Worm (Caenorhabditis elegans) whole organism, young adult: ENCODE data around the gene F22B7.9.

Source experiments
- B0019.2 ChIP-seq: fragments of 200-800 bp; sonication (Bioruptor generic); conservative IDR thresholded peaks from 2 replicates; pipeline ENCODE4 v1.3.6; 2022; ENCODE audit warnings: missing genetic modification reagents, missing genetic modification characterization, missing compliant biosample characterization
- B0261.1 ChIP-seq: sonication (generic microtip); optimal IDR thresholded peaks from 2 replicates; lab custom pipeline; 2016; ENCODE audit warnings: mild to moderate bottlenecking, missing genetic modification characterization, moderate library complexity, missing compliant biosample characterization
- B0336.3 ChIP-seq: fragments of 200-800 bp; sonication (Bioruptor generic); IDR thresholded peaks from 2 replicates; pipeline ENCODE4 v1.3.6; 2022; ENCODE audit warnings: missing genetic modification characterization, missing compliant biosample characterization
- C06A6.2 ChIP-seq: fragments of 200-800 bp; sonication (Bioruptor generic); conservative IDR thresholded peaks from 2 replicates; pipeline ENCODE4 v1.3.6; 2022; ENCODE audit warnings: missing genetic modification characterization, missing compliant biosample characterization
- C17E4.6 ChIP-seq: fragments of 200-800 bp; sonication (Bioruptor generic); IDR thresholded peaks from 2 replicates; pipeline ENCODE4 v1.3.6; 2022; ENCODE audit warnings: missing genetic modification reagents, missing genetic modification characterization, missing compliant biosample characterization
- F23B12.7 ChIP-seq: sonication (generic microtip); optimal IDR thresholded peaks from 2 replicates; lab custom pipeline; 2017; ENCODE audit warnings: missing genetic modification characterization, mild to moderate bottlenecking, missing compliant biosample characterization, antibody characterized with exemption, moderate library complexity; ENCODE audit not compliant: insufficient read depth
- F33H1.4 ChIP-seq: fragments of 200-800 bp; sonication (Bioruptor generic); IDR thresholded peaks from 2 replicates; pipeline ENCODE4 v1.3.6; 2022; ENCODE audit warnings: missing genetic modification reagents, missing genetic modification characterization, missing compliant biosample characterization
- K11D2.4 ChIP-seq: fragments of 200-800 bp; sonication (Bioruptor generic); IDR thresholded peaks from 2 replicates; pipeline ENCODE4 v1.3.6; 2022; ENCODE audit warnings: missing genetic modification reagents, missing genetic modification characterization, missing compliant biosample characterization
- Y53F4B.3 ChIP-seq: fragments of 200-800 bp; sonication (Bioruptor generic); IDR thresholded peaks from 2 replicates; pipeline ENCODE4 v1.3.6; 2022; ENCODE audit warnings: missing genetic modification reagents, missing genetic modification characterization, missing compliant biosample characterization
- Y53G8AR.9 ChIP-seq: fragments of 200-800 bp; sonication (Bioruptor generic); conservative IDR thresholded peaks from 2 replicates; pipeline ENCODE4 v1.3.6; 2022; ENCODE audit warnings: missing genetic modification reagents, missing genetic modification characterization, missing compliant biosample characterization
- Y56A3A.18 ChIP-seq: fragments of 200-800 bp; sonication (Bioruptor generic); IDR thresholded peaks from 2 replicates; pipeline ENCODE4 v1.3.6; 2022; ENCODE audit warnings: missing genetic modification reagents, missing genetic modification characterization, missing compliant biosample characterization
- Y95B8A.8 ChIP-seq: fragments of 200-800 bp; sonication (Bioruptor generic); IDR thresholded peaks from 2 replicates; pipeline ENCODE4 v1.3.6; 2022; ENCODE audit warnings: missing genetic modification reagents, missing genetic modification characterization, missing compliant biosample characterization
- ama-1 ChIP-seq, 3 experiments: fragments of 150-350 bp in 1 of 3; sonication (generic microtip) in 2 of 3; optimal IDR thresholded peaks; 2 replicates each; lab custom pipeline; 2014 to 2018; ENCODE audit warnings: missing biosample characterization in 2 of 3, missing genetic modification characterization in 2 of 3, missing genetic modification reagents in 2 of 3
- aptf-3 ChIP-seq: fragments of 200-800 bp; sonication (Bioruptor generic); IDR thresholded peaks from 2 replicates; pipeline ENCODE4 v1.3.6; 2022; ENCODE audit warnings: missing genetic modification characterization, missing compliant biosample characterization
- attf-3 ChIP-seq: fragments of 200-800 bp; sonication (Bioruptor generic); conservative IDR thresholded peaks from 2 replicates; pipeline ENCODE4 v1.3.6; 2022; ENCODE audit warnings: missing genetic modification reagents, missing genetic modification characterization, missing compliant biosample characterization
- bed-2 ChIP-seq: fragments of 200-800 bp; sonication (Bioruptor generic); IDR thresholded peaks from 2 replicates; pipeline ENCODE4 v1.3.6; 2022; ENCODE audit warnings: missing genetic modification reagents, missing genetic modification characterization, missing compliant biosample characterization
- ceh-100 ChIP-seq: fragments of 200-800 bp; sonication (Bioruptor generic); IDR thresholded peaks from 2 replicates; pipeline ENCODE4 v1.3.6; 2022; ENCODE audit warnings: missing genetic modification reagents, missing genetic modification characterization, missing compliant biosample characterization
- die-1 ChIP-seq: sonication (generic microtip); optimal IDR thresholded peaks from 2 replicates; lab custom pipeline; 2016; ENCODE audit warnings: missing genotype, mild to moderate bottlenecking, missing genetic modification characterization, missing compliant biosample characterization
- efl-1 ChIP-seq: fragments of 150-350 bp; optimal IDR thresholded peaks from 2 replicates; lab custom pipeline; 2014; ENCODE audit warnings: missing biosample characterization, missing genetic modification reagents, missing genetic modification characterization
- egl-18 ChIP-seq: fragments of 200-800 bp; sonication (Bioruptor generic); IDR thresholded peaks from 2 replicates; pipeline ENCODE4 v1.3.6; 2022; ENCODE audit warnings: missing genetic modification reagents, missing genetic modification characterization, missing compliant biosample characterization
- egl-44 ChIP-seq: fragments of 200-800 bp; sonication (Bioruptor generic); IDR thresholded peaks from 2 replicates; pipeline ENCODE4 v1.3.6; 2022; ENCODE audit warnings: missing genetic modification reagents, missing genetic modification characterization, missing compliant biosample characterization
- egrh-3 ChIP-seq: fragments of 200-800 bp; sonication (Bioruptor generic); IDR thresholded peaks from 2 replicates; pipeline ENCODE4 v1.3.6; 2022; ENCODE audit warnings: missing genetic modification reagents, missing genetic modification characterization, missing compliant biosample characterization
- ekl-4 ChIP-seq: fragments of 200-800 bp; sonication (Bioruptor generic); IDR thresholded peaks from 2 replicates; pipeline ENCODE4 v1.3.6; 2022; ENCODE audit warnings: missing genetic modification reagents, missing genetic modification characterization, missing compliant biosample characterization
- him-1 ChIP-seq: sonication (generic microtip); optimal IDR thresholded peaks from 2 replicates; lab custom pipeline; 2016; ENCODE audit warnings: missing genotype, missing genetic modification reagents, missing genetic modification characterization, missing compliant biosample characterization
- hsf-1 ChIP-seq: fragments of 200-800 bp; sonication (Bioruptor generic); IDR thresholded peaks from 2 replicates; pipeline ENCODE4 v1.3.6; 2022; ENCODE audit warnings: missing genetic modification reagents, missing genetic modification characterization, missing compliant biosample characterization
- let-607 ChIP-seq, 2 experiments: fragments of 200-800 bp in 1 of 2; sonication (Bioruptor generic) in 1 of 2; sonication (generic microtip) in 1 of 2; optimal IDR thresholded peaks; 2 replicates each; lab custom pipeline; 2016 to 2018; ENCODE audit warnings: mild to moderate bottlenecking in 2 of 2, missing compliant biosample characterization in 2 of 2, missing genetic modification characterization in 2 of 2, moderate library complexity in 2 of 2, missing genotype in 1 of 2
- lin-40 ChIP-seq: sonication (generic microtip); optimal IDR thresholded peaks from 2 replicates; lab custom pipeline; 2016; ENCODE audit warnings: missing genetic modification characterization, mild to moderate bottlenecking, missing compliant biosample characterization, missing genotype, missing genetic modification reagents
- lsl-1 ChIP-seq: fragments of 200-800 bp; sonication (Bioruptor generic); optimal IDR thresholded peaks from 2 replicates; lab custom pipeline; 2018; ENCODE audit warnings: mild to moderate bottlenecking, missing genetic modification characterization, moderate library complexity, missing compliant biosample characterization
- lsy-27 ChIP-seq: sonication (generic microtip); optimal IDR thresholded peaks from 2 replicates; lab custom pipeline; 2017; ENCODE audit warnings: missing genetic modification characterization, mild to moderate bottlenecking, missing compliant biosample characterization, antibody characterized with exemption, missing genotype, borderline replicate concordance; ENCODE audit not compliant: insufficient read depth
- madf-3 ChIP-seq: fragments of 200-800 bp; sonication (Bioruptor generic); IDR thresholded peaks from 2 replicates; pipeline ENCODE4 v1.3.6; 2022; ENCODE audit warnings: missing genetic modification reagents, missing genetic modification characterization, missing compliant biosample characterization
- madf-6 ChIP-seq: fragments of 200-800 bp; sonication (Bioruptor generic); IDR thresholded peaks from 2 replicates; pipeline ENCODE4 v1.3.6; 2022; ENCODE audit warnings: missing genetic modification reagents, missing genetic modification characterization, missing compliant biosample characterization
- madf-8 ChIP-seq: fragments of 200-800 bp; sonication (Bioruptor generic); conservative IDR thresholded peaks from 2 replicates; pipeline ENCODE4 v1.3.6; 2022; ENCODE audit warnings: missing genetic modification reagents, missing genetic modification characterization, missing compliant biosample characterization
- mcd-1 ChIP-seq: fragments of 200-800 bp; sonication (Bioruptor generic); IDR thresholded peaks from 2 replicates; pipeline ENCODE4 v1.3.6; 2022; ENCODE audit warnings: missing genetic modification reagents, missing genetic modification characterization, missing compliant biosample characterization
- mel-28 ChIP-seq: sonication (generic microtip); optimal IDR thresholded peaks from 2 replicates; lab custom pipeline; 2016; ENCODE audit warnings: borderline replicate concordance, mild to moderate bottlenecking, missing genetic modification characterization, missing compliant biosample characterization
- mes-4 ChIP-seq: sonication (generic microtip); optimal IDR thresholded peaks from 2 replicates; lab custom pipeline; 2016; ENCODE audit warnings: missing genotype, missing genetic modification characterization, missing compliant biosample characterization
- nhr-90 ChIP-seq: sonication (generic microtip); optimal IDR thresholded peaks from 2 replicates; lab custom pipeline; 2016; ENCODE audit warnings: missing genotype, mild to moderate bottlenecking, missing genetic modification characterization, missing compliant biosample characterization
- pha-4 ChIP-seq: fragments of 150-350 bp; sonication (generic microtip); optimal IDR thresholded peaks from 2 replicates; lab custom pipeline; 2014; ENCODE audit warnings: missing biosample characterization, missing genetic modification reagents, missing genetic modification characterization
- sea-2 ChIP-seq: fragments of 200-800 bp; sonication (Bioruptor generic); IDR thresholded peaks from 2 replicates; pipeline ENCODE4 v1.3.6; 2022; ENCODE audit warnings: missing genetic modification characterization, missing compliant biosample characterization
- snpc-3.4 ChIP-seq: sonication (generic microtip); optimal IDR thresholded peaks from 2 replicates; lab custom pipeline; 2017; ENCODE audit warnings: missing genetic modification characterization, mild to moderate bottlenecking, missing compliant biosample characterization, antibody characterized with exemption, moderate library complexity, missing genotype, missing genetic modification reagents
- tbp1 ChIP-seq: fragments of 200-800 bp; sonication (Bioruptor generic); optimal IDR thresholded peaks from 2 replicates; lab custom pipeline; 2018; ENCODE audit warnings: mild to moderate bottlenecking, missing genetic modification characterization, missing compliant biosample characterization
- tbx-9 ChIP-seq: sonication (generic microtip); optimal IDR thresholded peaks from 2 replicates; lab custom pipeline; 2016; ENCODE audit warnings: borderline replicate concordance, missing genetic modification characterization, inconsistent platforms, missing compliant biosample characterization
- tlf-1 ChIP-seq: fragments of 200-800 bp; sonication (Bioruptor generic); optimal IDR thresholded peaks from 2 replicates; lab custom pipeline; 2018; ENCODE audit warnings: mild to moderate bottlenecking, missing genetic modification characterization, missing compliant biosample characterization
- unc-62 ChIP-seq: fragments of 150-350 bp; optimal IDR thresholded peaks from 2 replicates; lab custom pipeline; 2014; ENCODE audit warnings: missing biosample characterization, missing genetic modification reagents, missing genetic modification characterization
- xnd-1 ChIP-seq: sonication (generic microtip); optimal IDR thresholded peaks from 2 replicates; lab custom pipeline; 2016; ENCODE audit warnings: missing genotype, missing genetic modification reagents, missing genetic modification characterization, missing compliant biosample characterization
- zfh-2 ChIP-seq: fragments of 200-800 bp; sonication (Bioruptor generic); conservative IDR thresholded peaks from 2 replicates; pipeline ENCODE4 v1.3.6; 2022; ENCODE audit warnings: missing genetic modification reagents, missing genetic modification characterization, missing compliant biosample characterization
- ztf-26 ChIP-seq: sonication (generic microtip); optimal IDR thresholded peaks from 2 replicates; lab custom pipeline; 2017; ENCODE audit warnings: missing genetic modification characterization, missing compliant biosample characterization
- ztf-28 ChIP-seq: fragments of 200-800 bp; sonication (Bioruptor generic); IDR thresholded peaks from 2 replicates; pipeline ENCODE4 v1.3.6; 2022; ENCODE audit warnings: missing genetic modification reagents, missing genetic modification characterization, missing compliant biosample characterization
- ztf-3 ChIP-seq: fragments of 200-800 bp; sonication (Bioruptor generic); optimal IDR thresholded peaks from 2 replicates; lab custom pipeline; 2018; ENCODE audit warnings: mild to moderate bottlenecking, missing genetic modification characterization, missing compliant biosample characterization
- ztf-6 ChIP-seq: fragments of 200-800 bp; sonication (Bioruptor generic); IDR thresholded peaks from 2 replicates; pipeline ENCODE4 v1.3.6; 2022; ENCODE audit warnings: missing genetic modification reagents, missing genetic modification characterization, missing compliant biosample characterization

The F22B7.9 gene

ce11 chrIII:8653457-8653856 is 268 bp downstream of the F22B7.9 start (continued):
- no peak for TF ChIP-seq pha-4 (tag; lab: Kevin White, UChicago)
- TF ChIP-seq bed-2 (GFP tag; lab: Robert Waterston, UW) = no peak
- no peak for TF ChIP-seq ama-1 (optimal IDR thresholded peaks at IDR 0.05; lab: Kevin White, UChicago)
- no peak for TF ChIP-seq ama-1 (GFP tag; optimal IDR thresholded peaks at IDR 0.05; lab: Kevin White, UChicago)
- no peak for TF ChIP-seq tbx-9 (tag; lab: Kevin White, UChicago)
- TF ChIP-seq mes-4 = no peak
- TF ChIP-seq hsf-1 (GFP tag; lab: Robert Waterston, UW) = no peak
- no peak for TF ChIP-seq lin-40 (tag; lab: Kevin White, UChicago)
- no peak for TF ChIP-seq let-607 (tag; optimal IDR thresholded peaks at IDR 0.05; lab: Kevin White, UChicago)
- TF ChIP-seq ztf-3 (GFP tag; lab: Kevin White, UChicago) = no peak
- no peak for TF ChIP-seq lsl-1 (GFP tag; lab: Kevin White, UChicago)
- TF ChIP-seq ztf-28 (GFP tag; lab: Robert Waterston, UW) = no peak
- no peak for TF ChIP-seq B0336.3 (GFP tag; lab: Robert Waterston, UW)
- TF ChIP-seq F33H1.4 (GFP tag; lab: Robert Waterston, UW) = no peak
- TF ChIP-seq lsy-27 (tag; lab: Kevin White, UChicago) = no peak
- TF ChIP-seq B0261.1 (tag; lab: Kevin White, UChicago) = peak; percentile 50
- TF ChIP-seq efl-1 (GFP tag; lab: Kevin White, UChicago) = no peak
- no peak for TF ChIP-seq C06A6.2 (GFP tag; lab: Robert Waterston, UW)
- TF ChIP-seq die-1 (tag; lab: Kevin White, UChicago) = peak; percentile 25
- TF ChIP-seq mcd-1 = no peak
- no peak for TF ChIP-seq Y53F4B.3 (GFP tag; lab: Robert Waterston, UW)
- TF ChIP-seq zfh-2 (GFP tag; lab: Robert Waterston, UW) = no peak
- TF ChIP-seq B0019.2 (GFP tag; lab: Robert Waterston, UW) = no peak
- TF ChIP-seq madf-3 (GFP tag; lab: Robert Waterston, UW) = no peak
- TF ChIP-seq egl-18 (GFP tag; lab: Robert Waterston, UW) = no peak
- TF ChIP-seq C17E4.6 (GFP tag; lab: Robert Waterston, UW) = no peak
- TF ChIP-seq snpc-3.4 (tag; lab: Kevin White, UChicago) = peak; percentile 17
- TF ChIP-seq nhr-90 = peak; percentile 33
- no peak for TF ChIP-seq aptf-3 (GFP tag; lab: Robert Waterston, UW)
- no peak for TF ChIP-seq Y56A3A.18 (GFP tag; lab: Robert Waterston, UW)
- no peak for TF ChIP-seq ztf-6 (GFP tag; lab: Robert Waterston, UW)
- no peak for TF ChIP-seq attf-3 (GFP tag; lab: Robert Waterston, UW)
- no peak for TF ChIP-seq ztf-26
- no peak for TF ChIP-seq mel-28 (tag; lab: Kevin White, UChicago)
- TF ChIP-seq tlf-1 (GFP tag; lab: Kevin White, UChicago) = no peak
- no peak for TF ChIP-seq ekl-4 (GFP tag; lab: Robert Waterston, UW)
- peak; percentile 52 for TF ChIP-seq madf-6 (GFP tag; lab: Robert Waterston, UW)
- no peak for TF ChIP-seq unc-62 (GFP tag; lab: Kevin White, UChicago)
- no peak for TF ChIP-seq ceh-100 (GFP tag; lab: Robert Waterston, UW)
- TF ChIP-seq Y53G8AR.9 = no peak
- peak; percentile 11 for TF ChIP-seq F23B12.7 (tag; lab: Kevin White, UChicago)
- TF ChIP-seq K11D2.4 = no peak
- TF ChIP-seq tbp1 (GFP tag; lab: Kevin White, UChicago) = peak; percentile 88
- no peak for TF ChIP-seq xnd-1 (tag; lab: Kevin White, UChicago)
- TF ChIP-seq madf-8 (GFP tag; lab: Robert Waterston, UW) = no peak
- no peak for TF ChIP-seq egrh-3 (GFP tag; lab: Robert Waterston, UW)
- no peak for TF ChIP-seq sea-2 (GFP tag; lab: Robert Waterston, UW)
- TF ChIP-seq Y95B8A.8 (GFP tag; lab: Robert Waterston, UW) = no peak
- no peak for TF ChIP-seq egl-44 (GFP tag; lab: Robert Waterston, UW)
- TF ChIP-seq him-1 (tag; lab: Kevin White, UChicago) = peak; percentile 39
